Fruit fly (Drosophila melanogaster): ENCODE data around the gene CG17193.

CG17193 gene

DNA sequence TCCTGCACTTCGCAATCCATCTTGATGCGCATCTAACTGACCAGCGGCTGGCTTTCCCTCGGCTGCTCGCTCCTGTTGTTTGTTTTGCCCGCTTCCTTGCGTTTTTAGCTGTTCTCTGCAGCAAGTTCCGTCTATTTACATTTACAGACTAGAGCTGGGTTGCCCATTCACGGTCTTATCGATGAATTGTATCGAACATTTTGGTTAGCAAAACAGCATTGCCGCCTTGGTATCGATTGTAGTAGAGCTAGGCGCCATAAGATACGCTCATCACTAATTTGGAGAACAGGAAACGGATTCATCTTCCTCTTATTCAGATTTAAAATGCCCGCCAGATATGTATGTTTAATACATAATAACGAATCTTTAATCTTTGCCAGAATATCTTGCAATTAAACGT, 20.0 kb downstream of the CG17193 start, which contains the start of gene Regnase-1 (continued):
- TF ChIP-seq lmd (GFP tag; IDR thresholded peaks at IDR 0.05) (peak; percentile 67), MESR4 (GFP tag; optimal IDR thresholded peaks at IDR 0.05) (peak; percentile 82), Mes4 (GFP tag; optimal IDR thresholded peaks at IDR 0.05) (peak; percentile 92), bowl (GFP tag; IDR thresholded peaks at IDR 0.05) (peak; percentile 84), Six4 (GFP tag; optimal IDR thresholded peaks at IDR 0.05) (peak; percentile 86), jumu (GFP tag; optimal IDR thresholded peaks at IDR 0.05) (peak; percentile 51), CG3995 (GFP tag; optimal IDR thresholded peaks at IDR 0.05) (peak; percentile 79), GATAe (GFP tag; conservative IDR thresholded peaks at IDR 0.05) (peak; percentile 68), E2f1 (GFP tag; IDR thresholded peaks at IDR 0.05) (peak; percentile 90), Med (GFP tag) (peak; percentile 99), org-1 (GFP tag; optimal IDR thresholded peaks at IDR 0.05) (peak; percentile 83), pros (GFP tag; optimal IDR thresholded peaks at IDR 0.05) (no peak), CG18011 (GFP tag; optimal IDR thresholded peaks at IDR 0.05) (peak; percentile 83), nmo (GFP tag; optimal IDR thresholded peaks at IDR 0.05) (peak; percentile 87), CG1832 (GFP tag; optimal IDR thresholded peaks at IDR 0.05) (no peak), CG34422 (GFP tag; IDR thresholded peaks at IDR 0.05) (peak; percentile 89), HmgZ (tag; optimal IDR thresholded peaks at IDR 0.05) (peak; percentile 95), Drgx (GFP tag; IDR thresholded peaks at IDR 0.05) (peak; percentile 66), Dfd (GFP tag; optimal IDR thresholded peaks at IDR 0.05) (no peak), eve (GFP tag; optimal IDR thresholded peaks at IDR 0.05) (no peak), CG6765 (GFP tag; optimal IDR thresholded peaks at IDR 0.05) (peak; percentile 98), CG3163 (GFP tag; optimal IDR thresholded peaks at IDR 0.05) (peak; percentile 77), CG15269 (tag; optimal IDR thresholded peaks at IDR 0.05) (peak; percentile 91), luna (GFP tag; optimal IDR thresholded peaks at IDR 0.05) (peak; percentile 89), Elba2 (GFP tag; optimal IDR thresholded peaks at IDR 0.05) (peak; percentile 39), CG10147 (GFP tag; optimal IDR thresholded peaks at IDR 0.05) (peak; percentile 86), unc-4 (GFP tag; IDR thresholded peaks at IDR 0.05; ENCODE audit: partially characterized antibody) (peak; percentile 96), sens (GFP tag) (peak; percentile 98), chn (GFP tag; optimal IDR thresholded peaks at IDR 0.05) (peak; percentile 86), bcd (GFP tag; optimal IDR thresholded peaks at IDR 0.05) (peak; percentile 95), CG8359 (GFP tag; optimal IDR thresholded peaks at IDR 0.05; ENCODE audit: borderline replicate concordance) (peak; percentile 86), dmrt99B (tag; optimal IDR thresholded peaks at IDR 0.05) (peak; percentile 85), zfh2 (GFP tag; optimal IDR thresholded peaks at IDR 0.05) (peak; percentile 85), CG8765 (GFP tag; IDR thresholded peaks at IDR 0.05) (peak; percentile 47; the same call in 1 of the 2 replicates), Sry-β (GFP tag; optimal IDR thresholded peaks at IDR 0.05) (peak; percentile 74), slou (GFP tag; optimal IDR thresholded peaks at IDR 0.05) (peak; percentile 85), sna (GFP tag; IDR thresholded peaks at IDR 0.05; ENCODE audit: partially characterized antibody) (peak; percentile 95), dm (GFP tag; optimal IDR thresholded peaks at IDR 0.05) (peak; percentile 90), CG4328 (GFP tag; optimal IDR thresholded peaks at IDR 0.05) (peak; percentile 94), peb (GFP tag; IDR thresholded peaks at IDR 0.05) (peak; percentile 58; the same call in 1 of the 2 replicates), salm (tag; optimal IDR thresholded peaks at IDR 0.05) (peak; percentile 93), CG4282 (GFP tag; optimal IDR thresholded peaks at IDR 0.05) (peak; percentile 66), tna (GFP tag; IDR thresholded peaks at IDR 0.05; ENCODE audit: partially characterized antibody) (peak; percentile 93), CG15601 (tag; optimal IDR thresholded peaks at IDR 0.05) (peak; percentile 90), MTF-1 (GFP tag; optimal IDR thresholded peaks at IDR 0.05; ENCODE audit: borderline replicate concordance) (peak; percentile 97), CG34376 (GFP tag; optimal IDR thresholded peaks at IDR 0.05) (peak; percentile 97), lov (optimal IDR thresholded peaks at IDR 0.05) (no peak), lov (GFP tag; IDR thresholded peaks at IDR 0.05) (peak; percentile 96), CG30431 (GFP tag; optimal IDR thresholded peaks at IDR 0.05) (peak; percentile 54), CG18764 (GFP tag; optimal IDR thresholded peaks at IDR 0.05) (peak; percentile 89), CG32772 (GFP tag; IDR thresholded peaks at IDR 0.05) (peak; percentile 65; the same call in 1 of the 2 replicates)

Measured in whole organism, embryonic.